Fruit fly (Drosophila melanogaster): ENCODE measurements around the gene CG33170.

Gene CG33170

DNA sequence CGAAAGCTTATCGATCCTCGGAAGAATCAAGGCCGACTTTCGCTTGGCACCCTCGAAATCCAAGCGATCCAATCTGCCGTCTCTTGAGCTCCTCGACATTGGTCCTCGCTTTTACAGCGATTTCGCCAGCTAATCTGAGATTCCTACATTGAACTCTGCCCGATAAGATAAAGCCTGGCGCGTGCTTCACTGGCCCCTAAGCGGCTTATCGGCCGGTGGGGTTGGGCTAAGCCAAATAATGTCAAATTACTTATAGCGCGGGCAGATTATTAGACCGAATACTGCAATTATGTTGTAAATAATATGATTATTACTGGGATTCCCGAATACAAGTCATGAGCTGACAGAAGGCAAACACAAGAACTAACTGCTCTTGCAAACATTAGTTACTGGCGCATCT is 25.6 kb downstream of the CG33170 start (continued):
- no peak for TF ChIP-seq CG9797 (GFP tag; optimal IDR thresholded peaks at IDR 0.05)
- TF ChIP-seq oc (tag; optimal IDR thresholded peaks at IDR 0.05) = no peak
- TF ChIP-seq slp2 (GFP tag; optimal IDR thresholded peaks at IDR 0.05) = no peak
- TF ChIP-seq shn (GFP tag; optimal IDR thresholded peaks at IDR 0.05) = no peak
- TF ChIP-seq CG1603 (tag; optimal IDR thresholded peaks at IDR 0.05) = no peak
- no peak for TF ChIP-seq caup (GFP tag; optimal IDR thresholded peaks at IDR 0.05; ENCODE audit: severe bottlenecking)
- TF ChIP-seq salm (tag; optimal IDR thresholded peaks at IDR 0.05) = no peak
- no peak for TF ChIP-seq CHES-1-like (GFP tag; optimal IDR thresholded peaks at IDR 0.05)
- no peak for TF ChIP-seq CG1647 (GFP tag; optimal IDR thresholded peaks at IDR 0.05)
- TF ChIP-seq Drgx (GFP tag; IDR thresholded peaks at IDR 0.05) = no peak
- TF ChIP-seq mirr (GFP tag; optimal IDR thresholded peaks at IDR 0.05) = peak; percentile 42
- TF ChIP-seq CG3163 (GFP tag; optimal IDR thresholded peaks at IDR 0.05) = no peak
- no peak for TF ChIP-seq Nf-YA (GFP tag; IDR thresholded peaks at IDR 0.05)
- no peak for TF ChIP-seq D19A (tag; optimal IDR thresholded peaks at IDR 0.05)
- TF ChIP-seq psq (GFP tag; optimal IDR thresholded peaks at IDR 0.05) = no peak
- peak; percentile 34 for TF ChIP-seq Med (GFP tag)
- no peak for TF ChIP-seq Max (GFP tag; optimal IDR thresholded peaks at IDR 0.05)
- no peak for TF ChIP-seq bcd (GFP tag; optimal IDR thresholded peaks at IDR 0.05)
- no peak for TF ChIP-seq Hsf (GFP tag; optimal IDR thresholded peaks at IDR 0.05)
- TF ChIP-seq CG14710 (tag; optimal IDR thresholded peaks at IDR 0.05) = no peak
- TF ChIP-seq Chrac-16 (GFP tag; optimal IDR thresholded peaks at IDR 0.05) = no peak
- 0 out of 3 replicates have a peak, but pooled peaks have one; percentile 12 for TF ChIP-seq Opbp (GFP tag; IDR thresholded peaks at IDR 0.05; ENCODE audit: partially characterized antibody)
- no peak for TF ChIP-seq sens-2 (GFP tag; IDR thresholded peaks at IDR 0.05)
- TF ChIP-seq Ssrp (tag; optimal IDR thresholded peaks at IDR 0.05) = no peak
- peak; percentile 39 for TF ChIP-seq HmgZ (tag; optimal IDR thresholded peaks at IDR 0.05)
- TF ChIP-seq sob (GFP tag; IDR thresholded peaks at IDR 0.05) = no peak
- no peak for TF ChIP-seq Ravus (GFP tag; IDR thresholded peaks at IDR 0.05)
- no peak for TF ChIP-seq gem (tag; optimal IDR thresholded peaks at IDR 0.05)
- TF ChIP-seq dysf (GFP tag; IDR thresholded peaks at IDR 0.05) = no peak
- no peak for TF ChIP-seq Atf3 (GFP tag; optimal IDR thresholded peaks at IDR 0.05)
- no peak for TF ChIP-seq CG12659 (GFP tag; optimal IDR thresholded peaks at IDR 0.05)
- TF ChIP-seq CG2889 (GFP tag; IDR thresholded peaks at IDR 0.05) = no peak
- TF ChIP-seq Asciz (GFP tag; optimal IDR thresholded peaks at IDR 0.05) = no peak
- no peak for TF ChIP-seq fu2 (GFP tag; optimal IDR thresholded peaks at IDR 0.05)
- TF ChIP-seq nom (GFP tag; optimal IDR thresholded peaks at IDR 0.05) = no peak
- TF ChIP-seq Hmx (GFP tag; optimal IDR thresholded peaks at IDR 0.05) = no peak
- TF ChIP-seq GATAe (GFP tag; conservative IDR thresholded peaks at IDR 0.05) = peak; percentile 43; the same call in 1 of the 2 replicates
- TF ChIP-seq vvl (GFP tag; IDR thresholded peaks at IDR 0.05) = no peak
- no peak for TF ChIP-seq tx (GFP tag; optimal IDR thresholded peaks at IDR 0.05)
- TF ChIP-seq CoRest (tag; optimal IDR thresholded peaks at IDR 0.05) = no peak
- no peak for TF ChIP-seq hth (optimal IDR thresholded peaks at IDR 0.05)
- peak; percentile 16 for TF ChIP-seq cwo (GFP tag; optimal IDR thresholded peaks at IDR 0.05)
- TF ChIP-seq CG14050 (GFP tag; IDR thresholded peaks at IDR 0.05) = no peak
- 0 out of 3 replicates have a peak, but pooled peaks have one; percentile 7 for TF ChIP-seq CG11456 (GFP tag; IDR thresholded peaks at IDR 0.05)
- no peak for TF ChIP-seq eyg (GFP tag; optimal IDR thresholded peaks at IDR 0.05)
- no peak for TF ChIP-seq CkIIα-i1 (GFP tag; IDR thresholded peaks at IDR 0.05)
- no peak for TF ChIP-seq fd3F (GFP tag; optimal IDR thresholded peaks at IDR 0.05)
- TF ChIP-seq Ets97D (GFP tag; optimal IDR thresholded peaks at IDR 0.05) = no peak
- no peak for TF ChIP-seq Xrp1 (GFP tag; IDR thresholded peaks at IDR 0.05)
- TF ChIP-seq gsb (GFP tag; IDR thresholded peaks at IDR 0.05) = no peak
- no peak for TF ChIP-seq Dfd (GFP tag; optimal IDR thresholded peaks at IDR 0.05)
- TF ChIP-seq CG9817 (tag; optimal IDR thresholded peaks at IDR 0.05) = no peak
- no peak for TF ChIP-seq CG31388 (GFP tag; optimal IDR thresholded peaks at IDR 0.05)

Measured in whole organism, embryonic.